Worm (Caenorhabditis elegans) whole organism, late embryonic: ENCODE measurements around the gene sptl-3.
"Not testable (repeated sequence)": the region's sequence is repeated elsewhere in the genome, so short reads cannot be mapped to it uniquely, and the experiment has no call there.

Source experiments
- ama-1 ChIP-seq: fragments of 150-350 bp; optimal IDR thresholded peaks from 2 replicates; lab custom pipeline; 2014
- ceh-6 ChIP-seq: fragments of 200-800 bp; sonication (Bioruptor generic); optimal IDR thresholded peaks from 2 replicates; lab custom pipeline; 2018; ENCODE audit warnings: mild to moderate bottlenecking, missing genetic modification characterization, missing compliant biosample characterization
- elt-2 ChIP-seq: sonication (generic microtip); optimal IDR thresholded peaks from 2 replicates; lab custom pipeline; 2016; ENCODE audit warnings: missing genetic modification reagents, missing genetic modification characterization, missing compliant biosample characterization
- ets-4 ChIP-seq: sonication (generic microtip); optimal IDR thresholded peaks from 2 replicates; lab custom pipeline; 2016; ENCODE audit warnings: missing genetic modification characterization, missing compliant biosample characterization
- lim-6 ChIP-seq: sonication (generic microtip); optimal IDR thresholded peaks from 2 replicates; lab custom pipeline; 2016; ENCODE audit warnings: missing genetic modification characterization, missing compliant biosample characterization
- nfya-1 ChIP-seq: sonication (generic microtip); optimal IDR thresholded peaks from 2 replicates; lab custom pipeline; 2017; ENCODE audit warnings: missing genetic modification characterization, mild to moderate bottlenecking, missing compliant biosample characterization, antibody characterized with exemption, moderate library complexity
- nhr-11 ChIP-seq: fragments of 150-350 bp; optimal IDR thresholded peaks from 2 replicates; lab custom pipeline; 2014; ENCODE audit warnings: missing biosample characterization, missing genetic modification characterization
- nhr-232 ChIP-seq: sonication (generic microtip); optimal IDR thresholded peaks from 2 replicates; lab custom pipeline; 2016; ENCODE audit warnings: missing genetic modification characterization, missing compliant biosample characterization
- sdc-2 ChIP-seq: sonication (generic microtip); optimal IDR thresholded peaks from 2 replicates; lab custom pipeline; 2016; ENCODE audit warnings: missing genotype, missing genetic modification characterization, missing compliant biosample characterization
- sox-4 ChIP-seq: sonication (generic microtip); optimal IDR thresholded peaks from 2 replicates; lab custom pipeline; 2017; ENCODE audit warnings: mild to moderate bottlenecking, missing genetic modification characterization, inconsistent platforms, missing compliant biosample characterization
- syd-9 ChIP-seq: sonication (generic microtip); optimal IDR thresholded peaks from 2 replicates; lab custom pipeline; 2016; ENCODE audit warnings: mild to moderate bottlenecking, missing genetic modification characterization, moderate library complexity, missing compliant biosample characterization

ce11 chrV:13868886-13869285, 24.2 kb upstream of the sptl-3 start:
- TF ChIP-seq nhr-11; ets-4 (tag; lab: Kevin White, UChicago); ama-1 (lab: Kevin White, UChicago); syd-9; nhr-232 (tag; lab: Kevin White, UChicago); elt-2 (tag; lab: Kevin White, UChicago); nfya-1 (tag; lab: Kevin White, UChicago); lim-6 (tag; lab: Kevin White, UChicago); sdc-2; sox-4 (tag; lab: Kevin White, UChicago): not testable (repeated sequence)
- peak; percentile 51 for TF ChIP-seq ceh-6 (GFP tag; lab: Kevin White, UChicago)
